Worm (Caenorhabditis elegans) whole organism, midembryonic: ENCODE measurements around the gene C14B9.8.

Source experiments
- cog-1 ChIP-seq: sonication (generic microtip); optimal IDR thresholded peaks from 2 replicates; lab custom pipeline; 2016; ENCODE audit warnings: missing genetic modification characterization, missing compliant biosample characterization
- flt-1 ChIP-seq: fragments of 200-800 bp; sonication (Bioruptor generic); IDR thresholded peaks from 2 replicates; pipeline ENCODE4 v1.3.6; 2022; ENCODE audit warnings: missing genetic modification characterization, missing compliant biosample characterization
- klf-2 ChIP-seq: fragments of 200-800 bp; sonication (Bioruptor generic); conservative IDR thresholded peaks from 2 replicates; pipeline ENCODE4 v1.3.6; 2022; ENCODE audit warnings: missing genetic modification reagents, missing genetic modification characterization, missing compliant biosample characterization
- med-1 ChIP-seq: sonication (generic microtip); optimal IDR thresholded peaks from 2 replicates; lab custom pipeline; 2017; ENCODE audit warnings: missing genetic modification characterization, mild to moderate bottlenecking, missing compliant biosample characterization, antibody characterized with exemption, missing genetic modification reagents; ENCODE audit not compliant: insufficient read depth
- tab-1 ChIP-seq: fragments of 200-800 bp; sonication (Bioruptor generic); IDR thresholded peaks from 2 replicates; pipeline ENCODE4 v1.3.6; 2022; ENCODE audit warnings: missing genetic modification characterization, missing compliant biosample characterization
- ztf-23 ChIP-seq: fragments of 200-800 bp; sonication (Bioruptor generic); IDR thresholded peaks from 2 replicates; pipeline ENCODE4 v1.3.6; 2022; ENCODE audit warnings: missing genetic modification reagents, missing genetic modification characterization, missing compliant biosample characterization
- ztf-29 ChIP-seq: fragments of 200-800 bp; sonication (Bioruptor generic); IDR thresholded peaks from 2 replicates; pipeline ENCODE4 v1.3.6; 2022; ENCODE audit warnings: missing genetic modification reagents, missing genetic modification characterization, missing compliant biosample characterization

DNA sequence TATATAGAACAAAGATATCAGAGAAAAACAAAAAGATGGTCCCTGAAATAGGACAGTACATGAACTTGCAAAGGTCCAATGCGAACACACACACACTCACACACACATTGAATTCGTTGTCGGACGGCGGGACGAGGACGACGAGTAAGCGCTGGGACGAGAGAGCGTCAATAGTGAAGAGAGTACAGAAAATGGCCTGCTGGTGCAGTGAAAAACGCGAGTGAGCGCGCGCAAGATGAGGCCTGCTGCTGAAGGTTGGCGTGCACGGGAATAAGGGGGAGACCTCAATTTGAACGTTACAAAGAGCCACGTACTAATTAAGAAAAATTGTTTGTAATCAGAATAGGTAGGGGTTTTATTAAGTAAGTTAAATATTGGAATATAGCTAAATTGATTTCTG lies 17.5 kb downstream of the C14B9.8 start:
- TF ChIP-seq med-1 (GFP tag; lab: Kevin White, UChicago) (no peak), ztf-23 (no peak), flt-1 (GFP tag; lab: Robert Waterston, UW) (no peak), tab-1 (GFP tag; lab: Robert Waterston, UW) (no peak), ztf-29 (no peak), cog-1 (tag; lab: Kevin White, UChicago) (no peak), klf-2 (GFP tag; lab: Robert Waterston, UW) (0 out of 2 replicates have a peak, but pooled peaks have one; percentile 11)
